Worm (Caenorhabditis elegans) whole organism, late embryonic: Measurements from ENCODE around the gene cbs-2.

ENCODE experiments used
- Y22D7AL.16 ChIP-seq: sonication (generic microtip); optimal IDR thresholded peaks from 2 replicates; lab custom pipeline; 2016; ENCODE audit warnings: missing genetic modification characterization, missing compliant biosample characterization
- ceh-24 ChIP-seq: sonication (generic microtip); optimal IDR thresholded peaks from 2 replicates; lab custom pipeline; 2016; ENCODE audit warnings: mild to moderate bottlenecking, missing genetic modification characterization, missing compliant biosample characterization
- hlh-13 ChIP-seq: fragments of 200-800 bp; sonication (Bioruptor generic); optimal IDR thresholded peaks from 2 replicates; lab custom pipeline; 2018; ENCODE audit warnings: mild to moderate bottlenecking, missing genetic modification characterization, missing compliant biosample characterization
- hlh-6 ChIP-seq: sonication (generic microtip); optimal IDR thresholded peaks from 2 replicates; lab custom pipeline; 2016; ENCODE audit warnings: missing genotype, missing genetic modification characterization, missing compliant biosample characterization
- hlh-8 ChIP-seq: sonication (generic microtip); optimal IDR thresholded peaks from 2 replicates; lab custom pipeline; 2016; ENCODE audit warnings: missing genotype, missing genetic modification characterization, missing compliant biosample characterization
- nfya-1 ChIP-seq: sonication (generic microtip); optimal IDR thresholded peaks from 2 replicates; lab custom pipeline; 2017; ENCODE audit warnings: missing genetic modification characterization, mild to moderate bottlenecking, missing compliant biosample characterization, antibody characterized with exemption, moderate library complexity
- npax-4 ChIP-seq: sonication (generic microtip); optimal IDR thresholded peaks from 2 replicates; lab custom pipeline; 2016; ENCODE audit warnings: missing genetic modification characterization, missing compliant biosample characterization
- pha-2 ChIP-seq: sonication (generic microtip); optimal IDR thresholded peaks from 2 replicates; lab custom pipeline; 2017; ENCODE audit warnings: mild to moderate bottlenecking, missing genetic modification characterization, missing compliant biosample characterization
- pqm-1 ChIP-seq: sonication (generic microtip); optimal IDR thresholded peaks from 2 replicates; lab custom pipeline; 2016; ENCODE audit warnings: missing genetic modification characterization, missing compliant biosample characterization
- unc-3 ChIP-seq, 2 experiments: fragments of 200-800 bp in 1 of 2; sonication (Bioruptor generic) in 1 of 2; sonication (generic microtip) in 1 of 2; conservative IDR thresholded peaks in 1 of 2; optimal IDR thresholded peaks in 1 of 2; 2 replicates each; pipeline versions ENCODE4 v1.3.6 to Lab custom; 2016 to 2022; ENCODE audit warnings: missing compliant biosample characterization in 2 of 2, missing genetic modification characterization in 2 of 2, missing genetic modification reagents in 1 of 2
- zip-5 ChIP-seq: sonication (generic microtip); optimal IDR thresholded peaks from 2 replicates; lab custom pipeline; 2016; ENCODE audit warnings: missing genetic modification characterization, missing compliant biosample characterization

ce11 chrII:2253676-2254075 is 30.3 kb upstream of the cbs-2 start:
- no peak for TF ChIP-seq zip-5 (tag; lab: Kevin White, UChicago)
- TF ChIP-seq hlh-6 (tag; lab: Kevin White, UChicago): no peak
- TF ChIP-seq npax-4 (tag; lab: Kevin White, UChicago): no peak
- no peak for TF ChIP-seq ceh-24
- TF ChIP-seq hlh-8 (tag; lab: Kevin White, UChicago): no peak
- no peak for TF ChIP-seq nfya-1 (tag; lab: Kevin White, UChicago)
- TF ChIP-seq unc-3 (GFP tag; conservative IDR thresholded peaks at IDR 0.05; lab: Robert Waterston, UW): no peak
- TF ChIP-seq unc-3 (tag; optimal IDR thresholded peaks at IDR 0.05; lab: Kevin White, UChicago): no peak
- no peak for TF ChIP-seq pha-2 (tag; lab: Kevin White, UChicago)
- no peak for TF ChIP-seq pqm-1 (tag; lab: Kevin White, UChicago)
- TF ChIP-seq hlh-13 (GFP tag; lab: Kevin White, UChicago): no peak
- no peak for TF ChIP-seq Y22D7AL.16
